Worm (Caenorhabditis elegans): ENCODE data around the gene ndub-6.

The ndub-6 gene

ce11 chrIV:11659794-11660312, 7.7 kb downstream of the ndub-6 start, which contains the start of gene ZK792.1:
ZK792.1 (plus strand) TSS chrIV:11659844.
- TF ChIP-seq F13H6.1 (tag; optimal IDR thresholded peaks at IDR 0.05), result no peak

DNA sequence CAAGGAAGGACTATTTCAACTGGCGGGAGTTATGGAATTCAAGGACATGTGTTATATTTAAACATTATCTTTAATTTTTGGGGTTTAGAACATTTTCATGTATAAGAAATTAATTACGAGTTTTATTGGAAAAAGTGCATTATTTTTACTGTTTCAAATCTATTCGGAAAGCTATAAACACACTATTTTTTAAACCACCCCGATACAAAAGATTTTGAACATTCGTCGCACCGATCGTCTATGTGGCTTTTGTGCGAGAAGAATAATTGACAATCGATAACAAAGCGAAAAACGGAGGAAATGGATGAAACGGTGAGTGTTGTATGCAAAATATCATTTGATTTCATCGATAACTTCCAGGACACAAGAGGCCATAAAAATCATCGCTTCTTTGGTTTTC, 12.8 kb downstream of the ndub-6 start, which contains the start of gene ZK809.9:
Gene ZK809.9, plus strand, starts transcription at position 301 of the 400 bp plus-strand sequence.
- no peak for TF ChIP-seq nhr-129 (tag; optimal IDR thresholded peaks at IDR 0.05)
- TF ChIP-seq unc-55 (GFP tag; optimal IDR thresholded peaks at IDR 0.05), result no peak
- TF ChIP-seq blmp-1 (tag; optimal IDR thresholded peaks at IDR 0.05; ENCODE audit: insufficient read depth), result no peak
- TF ChIP-seq nhr-6 (tag; optimal IDR thresholded peaks at IDR 0.05), result no peak
- no peak for TF ChIP-seq nhr-11 (tag; optimal IDR thresholded peaks at IDR 0.05)
- TF ChIP-seq nhr-10 (tag; optimal IDR thresholded peaks at IDR 0.05), result no peak
- no peak for TF ChIP-seq egl-27 (tag; optimal IDR thresholded peaks at IDR 0.05)
- TF ChIP-seq sem-4 (tag; optimal IDR thresholded peaks at IDR 0.05), result no peak
- TF ChIP-seq mdl-1 (tag; optimal IDR thresholded peaks at IDR 0.05), result no peak
- no peak for TF ChIP-seq dmd-4 (tag; optimal IDR thresholded peaks at IDR 0.05)

DNA sequence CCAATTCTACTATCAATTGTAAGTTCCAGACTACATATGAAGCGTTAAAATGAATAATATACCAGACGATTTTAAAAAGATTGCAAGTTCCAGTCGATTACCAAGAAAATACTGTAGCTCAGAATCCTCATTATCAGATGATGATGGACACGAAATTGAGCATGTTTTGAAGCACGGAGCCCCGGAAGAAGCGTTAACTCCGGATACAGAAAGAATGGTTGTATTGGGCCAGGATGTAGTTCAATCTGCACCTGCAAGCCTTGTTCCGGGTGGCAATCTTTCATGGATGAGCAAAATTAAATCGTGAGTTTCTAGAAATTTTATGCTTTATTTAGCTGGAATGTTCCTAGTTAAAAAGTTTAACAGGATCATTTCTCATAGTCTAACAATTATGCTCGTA, 15.8 kb downstream of the ndub-6 start, which contains the start of gene atg-4.2:
Gene atg-4.2, plus strand, starts transcription at position 24 of the 400 bp plus-strand sequence.
- TF ChIP-seq unc-62 (GFP tag; optimal IDR thresholded peaks at IDR 0.05) (no peak), nhr-11 (tag; optimal IDR thresholded peaks at IDR 0.05) (no peak), mab-5 (tag; optimal IDR thresholded peaks at IDR 0.05) (no peak), sma-9 (GFP tag; optimal IDR thresholded peaks at IDR 0.05) (no peak), sma-9 (tag; optimal IDR thresholded peaks at IDR 0.05) (no peak), ceh-16 (tag; optimal IDR thresholded peaks at IDR 0.05) (no peak), C34F6.9 (tag; optimal IDR thresholded peaks at IDR 0.05) (no peak), zag-1 (tag; optimal IDR thresholded peaks at IDR 0.05) (no peak), nhr-129 (tag; optimal IDR thresholded peaks at IDR 0.05) (no peak), nhr-77 (tag; optimal IDR thresholded peaks at IDR 0.05) (no peak), skn-1 (tag; optimal IDR thresholded peaks at IDR 0.05) (no peak), dmd-4 (tag; optimal IDR thresholded peaks at IDR 0.05) (no peak), crh-2 (tag; optimal IDR thresholded peaks at IDR 0.05) (no peak)

DNA sequence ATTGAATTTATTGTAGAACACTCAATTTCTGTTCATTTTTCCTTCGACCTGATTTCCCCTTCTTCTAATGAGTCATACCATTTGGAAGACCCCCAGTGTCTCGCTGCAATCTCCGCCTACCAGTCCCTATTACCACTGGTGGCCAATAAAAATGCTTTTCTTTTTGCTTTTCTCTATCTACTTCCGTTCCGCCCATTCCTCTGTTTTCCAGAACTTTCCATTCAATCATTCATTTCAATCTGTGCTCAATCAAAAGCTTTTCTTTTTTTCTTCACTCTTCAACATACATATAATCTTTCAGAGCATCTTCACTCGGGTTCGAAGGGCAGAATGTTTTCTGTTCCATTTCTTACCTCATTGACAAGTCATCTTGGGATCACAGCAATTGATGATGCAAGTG, 21.3 kb downstream of the ndub-6 start, which contains the start of gene inx-8:
Gene inx-8, plus strand, starts transcription at position 301 of the 400 bp plus-strand sequence.
- TF ChIP-seq nhr-10 (tag; optimal IDR thresholded peaks at IDR 0.05) (no peak), lin-39 (tag; optimal IDR thresholded peaks at IDR 0.05) (no peak), sma-9 (GFP tag; optimal IDR thresholded peaks at IDR 0.05) (no peak), sma-9 (tag; optimal IDR thresholded peaks at IDR 0.05) (no peak), zag-1 (tag; optimal IDR thresholded peaks at IDR 0.05) (no peak), nhr-23 (tag; optimal IDR thresholded peaks at IDR 0.05) (no peak), elt-3 (tag; optimal IDR thresholded peaks at IDR 0.05) (no peak), blmp-1 (tag; optimal IDR thresholded peaks at IDR 0.05; ENCODE audit: insufficient read depth) (no peak), gmeb-1 (tag; optimal IDR thresholded peaks at IDR 0.05) (no peak), nhr-11 (tag; optimal IDR thresholded peaks at IDR 0.05) (no peak), dmd-4 (tag; optimal IDR thresholded peaks at IDR 0.05) (no peak), skn-1 (tag; optimal IDR thresholded peaks at IDR 0.05) (no peak), snpc-4 (tag; optimal IDR thresholded peaks at IDR 0.05) (no peak), unc-39 (tag; optimal IDR thresholded peaks at IDR 0.05) (no peak), nhr-77 (tag; optimal IDR thresholded peaks at IDR 0.05) (no peak), F13H6.1 (tag; optimal IDR thresholded peaks at IDR 0.05) (no peak), fos-1 (tag; optimal IDR thresholded peaks at IDR 0.05) (no peak), peb-1 (tag; optimal IDR thresholded peaks at IDR 0.05) (no peak), C34F6.9 (tag; optimal IDR thresholded peaks at IDR 0.05) (no peak), unc-55 (GFP tag; optimal IDR thresholded peaks at IDR 0.05) (no peak), ceh-16 (tag; optimal IDR thresholded peaks at IDR 0.05) (no peak)

- TF ChIP-seq C34F6.9 (tag; optimal IDR thresholded peaks at IDR 0.05) (no peak), nhr-77 (tag; optimal IDR thresholded peaks at IDR 0.05) (no peak), sma-3 (GFP tag; optimal IDR thresholded peaks at IDR 0.05) (no peak), sma-9 (GFP tag; optimal IDR thresholded peaks at IDR 0.05) (no peak), sma-9 (tag; optimal IDR thresholded peaks at IDR 0.05) (no peak), ztf-4 (tag; optimal IDR thresholded peaks at IDR 0.05) (no peak), dmd-4 (tag; optimal IDR thresholded peaks at IDR 0.05) (no peak), F13H6.1 (tag; optimal IDR thresholded peaks at IDR 0.05) (no peak), Y55F3AM.14 (GFP tag; optimal IDR thresholded peaks at IDR 0.05) (no peak), R02D3.7 (tag; optimal IDR thresholded peaks at IDR 0.05) (no peak), nhr-12 (tag; optimal IDR thresholded peaks at IDR 0.05) (no peak), nhr-25 (tag; optimal IDR thresholded peaks at IDR 0.05) (no peak), aly-2 (tag; optimal IDR thresholded peaks at IDR 0.05) (no peak), ZK546.5 (tag; optimal IDR thresholded peaks at IDR 0.05) (no peak), gmeb-1 (tag; optimal IDR thresholded peaks at IDR 0.05) (no peak), mdl-1 (tag; optimal IDR thresholded peaks at IDR 0.05) (no peak), zag-1 (tag; optimal IDR thresholded peaks at IDR 0.05) (no peak)
Measured at ce11 chrIV:11676054-11676453, 23.9 kb downstream of the ndub-6 start, which contains the start of gene inx-9. inx-9 (plus strand) TSS chrIV:11676354.
